Fruit fly (Drosophila melanogaster): ENCODE data around the gene CG11668.

Gene CG11668

dm6 chr3R:13030257-13031173, 7.7 kb upstream of the CG11668 start, which contains the start of the genes CG46281 and CG46280 (continued):
- TF ChIP-seq lola (GFP tag; optimal IDR thresholded peaks at IDR 0.05) (no peak), dl (GFP tag; optimal IDR thresholded peaks at IDR 0.05; ENCODE audit: insufficient read depth in 1 of 2, partially characterized antibody in 2 of 2) (no peak), sv (GFP tag; optimal IDR thresholded peaks at IDR 0.05) (peak; percentile 40), rgr (GFP tag; optimal IDR thresholded peaks at IDR 0.05) (no peak), Jra (GFP tag; optimal IDR thresholded peaks at IDR 0.05) (peak; percentile 74), Dif (GFP tag; optimal IDR thresholded peaks at IDR 0.05; ENCODE audit: partially characterized antibody) (no peak), h (GFP tag; optimal IDR thresholded peaks at IDR 0.05) (no peak), dsf (GFP tag; optimal IDR thresholded peaks at IDR 0.05; ENCODE audit: borderline replicate concordance) (peak; percentile 42), Vsx2 (GFP tag; optimal IDR thresholded peaks at IDR 0.05; ENCODE audit: partially characterized antibody) (no peak), N (GFP tag; optimal IDR thresholded peaks at IDR 0.05) (no peak), Hnf4 (GFP tag; optimal IDR thresholded peaks at IDR 0.05) (peak; percentile 68), Rel (GFP tag; optimal IDR thresholded peaks at IDR 0.05) (no peak), Rel (tag; optimal IDR thresholded peaks at IDR 0.05) (peak; percentile 32)

DNA sequence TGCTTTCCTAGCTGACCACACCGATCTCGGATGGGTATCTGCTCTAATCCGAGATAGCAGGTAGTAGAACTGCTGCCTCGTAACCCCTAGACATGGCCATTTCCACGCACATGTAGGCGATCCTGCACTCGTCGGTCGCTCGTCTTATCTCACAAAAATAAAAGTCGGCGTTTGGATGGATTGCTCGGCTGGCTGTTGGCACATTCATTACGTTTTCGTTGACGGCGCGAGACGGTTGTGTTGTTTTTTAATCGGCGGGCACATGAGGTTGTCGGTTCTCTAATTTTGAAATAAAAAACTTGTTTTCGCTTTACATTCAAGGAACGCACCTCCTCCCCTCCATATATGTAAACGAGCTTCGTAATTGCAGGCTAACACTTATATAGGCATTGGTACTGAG, 5.9 kb upstream of the CG11668 start, which contains the start of gene ry:
Gene ry, plus strand, starts transcription at position 206 of the 400 bp plus-strand sequence.
- no peak for TF ChIP-seq psq (GFP tag; optimal IDR thresholded peaks at IDR 0.05)
- TF ChIP-seq Rel (GFP tag; optimal IDR thresholded peaks at IDR 0.05), result no peak
- TF ChIP-seq Rel (tag; optimal IDR thresholded peaks at IDR 0.05), result peak; percentile 11

DNA sequence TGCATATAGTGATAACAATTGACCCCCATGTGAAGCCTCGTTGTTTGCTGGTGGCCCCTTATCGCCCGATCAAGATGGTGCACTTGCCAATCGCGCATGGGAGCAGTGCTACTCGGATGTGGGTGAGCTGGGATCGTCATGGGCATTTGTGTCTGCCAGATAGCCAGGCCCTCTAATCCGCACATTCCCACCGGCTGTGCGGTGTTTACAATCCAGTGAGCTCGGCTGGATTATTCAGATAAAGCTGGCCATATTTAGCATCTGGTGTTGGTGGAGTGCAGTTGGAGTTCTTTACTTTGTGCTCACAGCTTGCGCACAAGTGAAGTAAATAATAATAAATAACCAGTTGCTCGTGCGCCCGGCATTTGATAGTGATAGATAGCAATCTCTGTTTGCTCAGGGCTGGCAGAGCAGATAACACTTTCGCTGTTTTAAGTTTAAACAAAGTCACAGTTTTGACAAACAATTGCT, 5.2 kb upstream of the CG11668 start:
- peak in 1 of 2 experiments; percentile 16 for TF ChIP-seq foxo (GFP tag; optimal IDR thresholded peaks at IDR 0.05)
- TF ChIP-seq br (GFP tag; optimal IDR thresholded peaks at IDR 0.05), result peak; percentile 15
- TF ChIP-seq CG32264 (GFP tag; optimal IDR thresholded peaks at IDR 0.05), result no peak
- no peak for TF ChIP-seq Vsx2 (GFP tag; optimal IDR thresholded peaks at IDR 0.05; ENCODE audit: partially characterized antibody)
- TF ChIP-seq Hr83 (GFP tag; optimal IDR thresholded peaks at IDR 0.05; ENCODE audit: poor library complexity, severe bottlenecking), result peak; percentile 39
- TF ChIP-seq HLH106 (tag; optimal IDR thresholded peaks at IDR 0.05), result no peak

DNA sequence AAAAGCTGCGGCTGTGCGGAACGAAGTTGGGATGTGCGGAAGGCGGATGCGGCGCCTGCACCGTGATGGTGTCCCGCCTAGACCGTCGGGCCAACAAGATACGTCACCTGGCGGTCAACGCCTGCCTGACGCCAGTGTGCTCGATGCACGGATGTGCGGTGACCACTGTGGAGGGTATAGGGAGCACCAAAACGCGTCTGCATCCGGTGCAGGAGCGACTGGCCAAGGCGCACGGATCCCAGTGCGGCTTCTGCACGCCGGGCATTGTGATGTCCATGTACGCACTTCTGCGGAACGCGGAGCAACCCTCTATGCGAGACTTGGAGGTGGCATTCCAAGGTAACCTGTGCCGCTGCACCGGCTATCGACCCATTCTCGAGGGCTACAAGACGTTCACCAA, 4.5 kb upstream of the CG11668 start:
- TF ChIP-seq foxo (GFP tag; optimal IDR thresholded peaks at IDR 0.05), result no peak
- TF ChIP-seq sv (GFP tag; optimal IDR thresholded peaks at IDR 0.05), result no peak
- no peak for TF ChIP-seq Vsx2 (GFP tag; optimal IDR thresholded peaks at IDR 0.05; ENCODE audit: partially characterized antibody)
- no peak for TF ChIP-seq CG9705 (GFP tag; optimal IDR thresholded peaks at IDR 0.05)
- TF ChIP-seq jim (GFP tag; optimal IDR thresholded peaks at IDR 0.05), result no peak
- TF ChIP-seq fru (GFP tag; optimal IDR thresholded peaks at IDR 0.05), result no peak
- no peak for TF ChIP-seq psq (GFP tag; optimal IDR thresholded peaks at IDR 0.05)
- no peak for TF ChIP-seq OdsH (GFP tag; optimal IDR thresholded peaks at IDR 0.05)
- TF ChIP-seq Jra (GFP tag; optimal IDR thresholded peaks at IDR 0.05), result no peak
- TF ChIP-seq br (GFP tag; optimal IDR thresholded peaks at IDR 0.05), result no peak
- no peak for TF ChIP-seq pan (optimal IDR thresholded peaks at IDR 0.05)
- TF ChIP-seq HLH106 (tag; optimal IDR thresholded peaks at IDR 0.05), result no peak

- no peak for TF ChIP-seq usp (GFP tag; optimal IDR thresholded peaks at IDR 0.05)
- no peak for TF ChIP-seq CG32264 (GFP tag; optimal IDR thresholded peaks at IDR 0.05)
- no peak for TF ChIP-seq Dif (GFP tag; optimal IDR thresholded peaks at IDR 0.05; ENCODE audit: partially characterized antibody)
- TF ChIP-seq Rel (GFP tag; optimal IDR thresholded peaks at IDR 0.05), result no peak
- TF ChIP-seq Rel (tag; optimal IDR thresholded peaks at IDR 0.05), result no peak
- TF ChIP-seq Myc (optimal IDR thresholded peaks at IDR 0.05), result no peak
- TF ChIP-seq sv (GFP tag; optimal IDR thresholded peaks at IDR 0.05), result no peak
- no peak for TF ChIP-seq Hnf4 (GFP tag; optimal IDR thresholded peaks at IDR 0.05)
- TF ChIP-seq dl (GFP tag; optimal IDR thresholded peaks at IDR 0.05; ENCODE audit: insufficient read depth in 1 of 2, partially characterized antibody in 2 of 2), result no peak
- TF ChIP-seq GATAd (GFP tag; optimal IDR thresholded peaks at IDR 0.05), result no peak
- no peak for TF ChIP-seq CrebA (GFP tag; optimal IDR thresholded peaks at IDR 0.05; ENCODE audit: borderline replicate concordance)
- no peak for TF ChIP-seq rgr (GFP tag; optimal IDR thresholded peaks at IDR 0.05)
- no peak for TF ChIP-seq foxo (GFP tag; optimal IDR thresholded peaks at IDR 0.05)
- no peak for TF ChIP-seq HLH106 (tag; optimal IDR thresholded peaks at IDR 0.05)
- TF ChIP-seq Sp1 (GFP tag; optimal IDR thresholded peaks at IDR 0.05), result no peak
- no peak for TF ChIP-seq OdsH (GFP tag; optimal IDR thresholded peaks at IDR 0.05)
- no peak for TF ChIP-seq pan (optimal IDR thresholded peaks at IDR 0.05)
- TF ChIP-seq fru (GFP tag; optimal IDR thresholded peaks at IDR 0.05), result no peak
These were observed 2.1 kb upstream of the CG11668 start for dm6 chr3R:13036064-13036463.

Measured in whole organism, wandering third instar larva.